Worm (Caenorhabditis elegans): ENCODE data around the gene srh-264.
A peak's percentile ranks its signal among the peaks of the same experiment; 100 is the strongest.

The srh-264 gene

ce11 chrV:15388820-15389384, 25.0 kb upstream of the srh-264 start, which contains the start of gene srh-170:
srh-170 (minus strand) TSS chrV:15388870.
- TF ChIP-seq elt-2 (tag; optimal IDR thresholded peaks at IDR 0.05) (peak; percentile 7), mec-3 (tag; optimal IDR thresholded peaks at IDR 0.05; ENCODE audit: borderline replicate concordance) (no peak)

- TF ChIP-seq ceh-9 (tag; optimal IDR thresholded peaks at IDR 0.05) (no peak), unc-42 (tag; optimal IDR thresholded peaks at IDR 0.05) (peak; percentile 17)
Measured at ce11 chrV:15392064-15392463, 21.9 kb upstream of the srh-264 start.

ce11 chrV:15394906-15395305, 19.0 kb upstream of the srh-264 start, which contains the start of gene T06E6.1:
T06E6.1 (minus strand) TSS chrV:15394961.
- TF ChIP-seq lim-6 (tag; optimal IDR thresholded peaks at IDR 0.05) (no peak), nfya-1 (tag; optimal IDR thresholded peaks at IDR 0.05) (no peak), sox-2 (GFP tag; IDR thresholded peaks at IDR 0.05) (no peak), F13H6.1 (tag; optimal IDR thresholded peaks at IDR 0.05) (no peak), tbx-2 (tag; optimal IDR thresholded peaks at IDR 0.05) (no peak), hlh-15 (tag; optimal IDR thresholded peaks at IDR 0.05) (no peak), ref-2 (tag; optimal IDR thresholded peaks at IDR 0.05) (no peak), fkh-10 (GFP tag; optimal IDR thresholded peaks at IDR 0.05) (no peak), ceh-30 (tag; optimal IDR thresholded peaks at IDR 0.05) (no peak), ceh-34 (tag; optimal IDR thresholded peaks at IDR 0.05) (no peak), ceh-22 (tag; optimal IDR thresholded peaks at IDR 0.05) (no peak), pag-3 (tag; optimal IDR thresholded peaks at IDR 0.05; ENCODE audit: borderline replicate concordance) (no peak), dve-1 (tag; optimal IDR thresholded peaks at IDR 0.05) (no peak), ama-1 (optimal IDR thresholded peaks at IDR 0.05) (no peak), dmd-4 (tag; optimal IDR thresholded peaks at IDR 0.05; ENCODE audit: borderline replicate concordance) (no peak), ztf-16 (tag; optimal IDR thresholded peaks at IDR 0.05) (no peak), elt-2 (tag; optimal IDR thresholded peaks at IDR 0.05) (no peak)

ce11 chrV:15395347-15395746, 18.6 kb upstream of the srh-264 start, which contains the start of gene cyb-3:
cyb-3 (plus strand) TSS chrV:15395696.
- TF ChIP-seq fkh-10 (GFP tag; optimal IDR thresholded peaks at IDR 0.05) (no peak), ceh-6 (GFP tag; optimal IDR thresholded peaks at IDR 0.05) (no peak), nfya-1 (tag; optimal IDR thresholded peaks at IDR 0.05) (no peak), pha-4 (tag; optimal IDR thresholded peaks at IDR 0.05) (no peak)

ce11 chrV:15397139-15397538, 16.8 kb upstream of the srh-264 start:
- TF ChIP-seq pha-2 (tag; optimal IDR thresholded peaks at IDR 0.05) (no peak), hlh-13 (GFP tag; optimal IDR thresholded peaks at IDR 0.05) (no peak)

ce11 chrV:15398728-15399127, 15.2 kb upstream of the srh-264 start, which contains the start of gene fbxa-199:
fbxa-199 (minus strand) TSS chrV:15398828.
- no peak for TF ChIP-seq hlh-8 (tag; optimal IDR thresholded peaks at IDR 0.05)
- no peak for TF ChIP-seq ceh-24 (tag; optimal IDR thresholded peaks at IDR 0.05)
- no peak for TF ChIP-seq ref-2 (tag; optimal IDR thresholded peaks at IDR 0.05)
- no peak for TF ChIP-seq rnt-1 (tag; optimal IDR thresholded peaks at IDR 0.05)
- no peak for TF ChIP-seq eyg-1 (tag; optimal IDR thresholded peaks at IDR 0.05)
- no peak for TF ChIP-seq ceh-30 (tag; optimal IDR thresholded peaks at IDR 0.05)
- TF ChIP-seq elt-2 (tag; optimal IDR thresholded peaks at IDR 0.05) = no peak
- TF ChIP-seq hlh-30 (tag; optimal IDR thresholded peaks at IDR 0.05; ENCODE audit: insufficient read depth) = no peak
- no peak for TF ChIP-seq nhr-11 (tag; optimal IDR thresholded peaks at IDR 0.05)

All from whole organism, late embryonic.